Worm (Caenorhabditis elegans) whole organism, mixed stage, embryonic: ENCODE data around the gene C23G10.2.
A peak's percentile ranks its signal among the peaks of the same experiment; 100 is the strongest.

Experiments used
- M03D4.4 ChIP-seq: sonication (generic microtip); optimal IDR thresholded peaks from 2 replicates; lab custom pipeline; 2017; ENCODE audit warnings: mild to moderate bottlenecking, missing genetic modification characterization, missing compliant biosample characterization
- bed-3 ChIP-seq: fragments of 200-800 bp; sonication (Bioruptor generic); optimal IDR thresholded peaks from 3 replicates; lab custom pipeline; 2018; ENCODE audit warnings: mild to moderate bottlenecking, missing genetic modification characterization, moderate library complexity, missing compliant biosample characterization
- blmp-1 ChIP-seq: fragments of 150-350 bp; optimal IDR thresholded peaks from 2 replicates; lab custom pipeline; 2014; ENCODE audit warnings: missing biosample characterization, missing genetic modification characterization
- ceh-39 ChIP-seq: fragments of 150-350 bp; optimal IDR thresholded peaks from 2 replicates; lab custom pipeline; 2014; ENCODE audit warnings: missing biosample characterization, missing genetic modification characterization
- ceh-43 ChIP-seq: fragments of 200-800 bp; sonication (Bioruptor generic); optimal IDR thresholded peaks from 2 replicates; lab custom pipeline; 2018; ENCODE audit warnings: mild to moderate bottlenecking, missing genetic modification characterization, moderate library complexity, missing compliant biosample characterization
- ceh-83 ChIP-seq: fragments of 200-800 bp; sonication (Bioruptor generic); optimal IDR thresholded peaks from 2 replicates; lab custom pipeline; 2018; ENCODE audit warnings: mild to moderate bottlenecking, missing genetic modification characterization, missing compliant biosample characterization
- ces-1 ChIP-seq: fragments of 150-350 bp; optimal IDR thresholded peaks from 2 replicates; lab custom pipeline; 2014; ENCODE audit warnings: missing biosample characterization, missing genetic modification reagents, missing genetic modification characterization
- cnd-1 ChIP-seq: fragments of 200-800 bp; sonication (Bioruptor generic); optimal IDR thresholded peaks from 2 replicates; lab custom pipeline; 2018; ENCODE audit warnings: mild to moderate bottlenecking, missing genetic modification characterization, missing compliant biosample characterization
- drap-1 ChIP-seq: fragments of 200-800 bp; sonication (Bioruptor generic); optimal IDR thresholded peaks from 3 replicates; lab custom pipeline; 2018; ENCODE audit warnings: mild to moderate bottlenecking, missing genetic modification characterization, missing compliant biosample characterization
- elt-1 ChIP-seq: sonication (generic microtip); optimal IDR thresholded peaks from 2 replicates; lab custom pipeline; 2017; ENCODE audit warnings: missing genetic modification characterization, mild to moderate bottlenecking, missing compliant biosample characterization, antibody characterized with exemption, moderate library complexity, borderline replicate concordance; ENCODE audit not compliant: insufficient read depth
- elt-3 ChIP-seq: fragments of 150-350 bp; optimal IDR thresholded peaks from 2 replicates; lab custom pipeline; 2014; ENCODE audit warnings: missing biosample characterization, missing genetic modification characterization
- flh-1 ChIP-seq: fragments of 200-800 bp; sonication (Bioruptor generic); optimal IDR thresholded peaks from 2 replicates; lab custom pipeline; 2018; ENCODE audit warnings: mild to moderate bottlenecking, missing genetic modification characterization, moderate library complexity, missing compliant biosample characterization
- ham-2 ChIP-seq: fragments of 200-800 bp; sonication (Bioruptor generic); optimal IDR thresholded peaks from 2 replicates; lab custom pipeline; 2018; ENCODE audit warnings: mild to moderate bottlenecking, missing genetic modification characterization, missing compliant biosample characterization
- lin-13 ChIP-seq: fragments of 150-350 bp; optimal IDR thresholded peaks from 2 replicates; lab custom pipeline; 2014; ENCODE audit warnings: missing biosample characterization, missing genetic modification characterization
- lin-32 ChIP-seq: fragments of 200-800 bp; sonication (Bioruptor generic); optimal IDR thresholded peaks from 2 replicates; lab custom pipeline; 2018; ENCODE audit warnings: mild to moderate bottlenecking, missing genetic modification characterization, missing compliant biosample characterization
- lsy-2 ChIP-seq: fragments of 150-350 bp; optimal IDR thresholded peaks from 2 replicates; lab custom pipeline; 2014; ENCODE audit warnings: missing biosample characterization, missing genetic modification characterization
- mab-5 ChIP-seq: fragments of 150-350 bp; optimal IDR thresholded peaks from 2 replicates; lab custom pipeline; 2014; ENCODE audit warnings: missing biosample characterization, missing genetic modification characterization
- mep-1 ChIP-seq: fragments of 150-350 bp; optimal IDR thresholded peaks from 2 replicates; lab custom pipeline; 2017; ENCODE audit warnings: missing biosample characterization, missing genetic modification reagents, missing genetic modification characterization, inconsistent platforms
- mls-2 ChIP-seq: sonication (generic microtip); optimal IDR thresholded peaks from 2 replicates; lab custom pipeline; 2016; ENCODE audit warnings: mild to moderate bottlenecking, missing genetic modification characterization, moderate library complexity, missing compliant biosample characterization
- nhr-12 ChIP-seq: fragments of 150-350 bp; optimal IDR thresholded peaks from 2 replicates; lab custom pipeline; 2014; ENCODE audit warnings: missing biosample characterization, missing genetic modification characterization
- nhr-2 ChIP-seq: fragments of 150-350 bp; optimal IDR thresholded peaks from 2 replicates; lab custom pipeline; 2014; ENCODE audit warnings: missing biosample characterization, missing genetic modification characterization
- nhr-237 ChIP-seq: fragments of 150-350 bp; optimal IDR thresholded peaks from 2 replicates; lab custom pipeline; 2014; ENCODE audit warnings: missing biosample characterization, missing genetic modification characterization
- nhr-76 ChIP-seq: sonication (generic microtip); optimal IDR thresholded peaks from 2 replicates; lab custom pipeline; 2017; ENCODE audit warnings: missing biosample characterization, missing genetic modification characterization
- pha-4 ChIP-seq: fragments of 150-350 bp; optimal IDR thresholded peaks from 2 replicates; lab custom pipeline; 2018; ENCODE audit warnings: missing biosample characterization, missing genetic modification reagents, missing genetic modification characterization
- sem-2 ChIP-seq: fragments of 200-800 bp; sonication (Bioruptor generic); optimal IDR thresholded peaks from 2 replicates; lab custom pipeline; 2018; ENCODE audit warnings: mild to moderate bottlenecking, missing genetic modification characterization, missing compliant biosample characterization
- sptf-1 ChIP-seq: sonication (generic microtip); optimal IDR thresholded peaks from 2 replicates; lab custom pipeline; 2017; ENCODE audit warnings: mild to moderate bottlenecking, missing genetic modification characterization, moderate library complexity, missing compliant biosample characterization
- tbx-8 ChIP-seq: fragments of 200-800 bp; sonication (Bioruptor generic); optimal IDR thresholded peaks from 2 replicates; lab custom pipeline; 2018; ENCODE audit warnings: mild to moderate bottlenecking, missing genetic modification characterization, moderate library complexity, missing compliant biosample characterization
- unc-120 ChIP-seq: sonication (generic microtip); optimal IDR thresholded peaks from 2 replicates; lab custom pipeline; 2017; ENCODE audit warnings: missing genetic modification characterization, missing compliant biosample characterization; ENCODE audit not compliant: poor library complexity, severe bottlenecking
- unc-39 ChIP-seq: fragments of 150-350 bp; optimal IDR thresholded peaks from 2 replicates; lab custom pipeline; 2014; ENCODE audit warnings: missing biosample characterization, missing genetic modification characterization
- unc-62 ChIP-seq: fragments of 150-350 bp; optimal IDR thresholded peaks from 2 replicates; lab custom pipeline; 2014; ENCODE audit warnings: missing biosample characterization, missing genetic modification reagents, missing genetic modification characterization
- zip-8 ChIP-seq: fragments of 150-350 bp; optimal IDR thresholded peaks from 2 replicates; lab custom pipeline; 2014; ENCODE audit warnings: missing biosample characterization, missing genetic modification characterization
- ztf-11 ChIP-seq: fragments of 150-350 bp; optimal IDR thresholded peaks from 2 replicates; lab custom pipeline; 2014; ENCODE audit warnings: missing biosample characterization, missing genetic modification characterization

C23G10.2 gene

DNA sequence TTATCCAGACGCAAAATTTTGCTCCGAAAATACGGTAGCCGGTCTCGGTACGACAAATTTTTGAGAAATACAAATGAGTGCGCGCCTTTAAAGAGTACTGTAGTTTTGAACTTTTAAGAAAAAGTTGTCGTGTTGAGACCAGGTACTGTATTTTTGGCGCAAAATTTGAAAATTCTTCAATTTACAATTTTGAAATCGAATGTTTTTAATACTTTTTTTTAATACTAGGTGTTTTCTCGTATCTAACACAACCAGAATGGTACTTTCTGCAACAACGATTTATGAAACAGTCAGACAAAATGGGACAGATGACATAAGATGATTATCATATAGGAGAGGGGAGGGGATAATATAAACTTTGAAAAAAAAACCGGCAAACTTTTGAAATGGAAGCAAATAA lies 12.1 kb upstream of the C23G10.2 start:
- no peak for TF ChIP-seq flh-1 (GFP tag; lab: Kevin White, UChicago)
- no peak for TF ChIP-seq bed-3
- TF ChIP-seq tbx-8 (GFP tag; lab: Kevin White, UChicago), result no peak
- TF ChIP-seq lin-32, result no peak
- no peak for TF ChIP-seq lin-13 (tag; lab: Kevin White, UChicago)
- TF ChIP-seq sem-2, result no peak
- TF ChIP-seq M03D4.4 (tag; lab: Kevin White, UChicago), result no peak
- no peak for TF ChIP-seq nhr-12 (tag; lab: Kevin White, UChicago)
- TF ChIP-seq ceh-43 (GFP tag; lab: Kevin White, UChicago), result no peak

- TF ChIP-seq unc-120 (peak; percentile 23), nhr-76 (tag; lab: Kevin White, UChicago) (no peak), lsy-2 (peak; percentile 49), ceh-39 (tag; lab: Kevin White, UChicago) (no peak), mep-1 (peak; percentile 34), tbx-8 (GFP tag; lab: Kevin White, UChicago) (no peak)
These were observed 9.3 kb upstream of the C23G10.2 start, which contains the start of the genes C23G10.7 and rpn-2 for ce11 chrIII:6198378-6199234. Gene C23G10.7 (minus strand): TSS chrIII:6198414. Gene rpn-2 (plus strand): TSS chrIII:6199184.

DNA sequence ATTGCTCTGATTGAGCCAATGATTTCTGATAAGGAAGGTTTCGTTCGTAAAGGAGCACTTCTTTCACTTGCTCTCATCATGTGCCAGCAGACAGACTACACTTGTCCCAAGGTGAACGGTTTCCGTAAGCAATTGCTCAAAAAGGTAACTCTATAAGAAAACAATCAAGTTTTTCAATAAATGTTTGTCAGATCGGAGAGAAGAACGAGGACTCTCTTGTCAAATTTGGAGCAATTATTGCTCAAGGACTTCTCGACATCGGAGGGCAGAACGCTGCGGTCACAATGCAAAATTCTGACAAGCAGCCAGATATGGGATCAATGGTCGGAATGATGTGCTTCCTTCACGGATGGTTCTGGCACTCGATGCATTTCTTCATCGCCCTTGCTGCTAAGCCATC lies 6.5 kb upstream of the C23G10.2 start:
- TF ChIP-seq ham-2 (no peak), M03D4.4 (tag; lab: Kevin White, UChicago) (no peak), pha-4 (tag; lab: Kevin White, UChicago) (no peak), mls-2 (tag; lab: Kevin White, UChicago) (no peak), unc-39 (tag; lab: Kevin White, UChicago) (no peak), sem-2 (no peak), nhr-237 (tag; lab: Kevin White, UChicago) (no peak), ces-1 (GFP tag; lab: Kevin White, UChicago) (no peak), nhr-76 (tag; lab: Kevin White, UChicago) (no peak), blmp-1 (tag; lab: Kevin White, UChicago) (no peak), bed-3 (no peak), cnd-1 (tag; lab: Kevin White, UChicago) (no peak), elt-3 (tag; lab: Kevin White, UChicago) (no peak), ztf-11 (tag; lab: Kevin White, UChicago) (no peak)

- no peak for TF ChIP-seq flh-1 (GFP tag; lab: Kevin White, UChicago)
- no peak for TF ChIP-seq drap-1 (GFP tag; lab: Kevin White, UChicago)
- TF ChIP-seq sem-2, result no peak
- no peak for TF ChIP-seq nhr-12 (tag; lab: Kevin White, UChicago)
- no peak for TF ChIP-seq unc-62 (GFP tag; lab: Kevin White, UChicago)
- no peak for TF ChIP-seq sptf-1 (tag; lab: Kevin White, UChicago)
- TF ChIP-seq ztf-11 (tag; lab: Kevin White, UChicago), result no peak
- TF ChIP-seq elt-1 (tag; lab: Kevin White, UChicago), result no peak
- no peak for TF ChIP-seq mab-5 (tag; lab: Kevin White, UChicago)
- no peak for TF ChIP-seq zip-8 (tag; lab: Kevin White, UChicago)
- no peak for TF ChIP-seq pha-4 (tag; lab: Kevin White, UChicago)
- no peak for TF ChIP-seq nhr-2
- TF ChIP-seq ceh-43 (GFP tag; lab: Kevin White, UChicago), result no peak
- TF ChIP-seq mls-2 (tag; lab: Kevin White, UChicago), result no peak
- no peak for TF ChIP-seq mep-1
- no peak for TF ChIP-seq M03D4.4 (tag; lab: Kevin White, UChicago)
- no peak for TF ChIP-seq ceh-83 (GFP tag; lab: Kevin White, UChicago)
- TF ChIP-seq ceh-39 (tag; lab: Kevin White, UChicago), result no peak
- TF ChIP-seq bed-3, result no peak
- TF ChIP-seq lin-13 (tag; lab: Kevin White, UChicago), result no peak
These were observed 5.4 kb upstream of the C23G10.2 start for ce11 chrIII:6202440-6202839.
